Fruit fly (Drosophila melanogaster) whole organism: ENCODE results near the gene CG32248.

Experiments
- CG8478 ChIP-seq: fragments of >200 bp; optimal IDR thresholded peaks from 2 replicates; lab custom pipeline; 2018; ENCODE audit warnings: inconsistent platforms
- Dll ChIP-seq: fragments of >200 bp; optimal IDR thresholded peaks from 2 replicates; lab custom pipeline; 2017
- EcR ChIP-seq, 2 experiments: fragments of >200 bp; optimal IDR thresholded peaks; 2 replicates each; lab custom pipeline; 2017; ENCODE audit warnings: missing biosample characterization in 2 of 2, missing genetic modification characterization in 2 of 2, missing genetic modification reagents in 2 of 2
- pan ChIP-seq: fragments of >200 bp; optimal IDR thresholded peaks from 2 replicates; lab custom pipeline; 2017
- psq ChIP-seq: fragments of >200 bp; optimal IDR thresholded peaks from 2 replicates; lab custom pipeline; 2017
- usp ChIP-seq: fragments of >200 bp; optimal IDR thresholded peaks from 2 replicates; lab custom pipeline; 2017; ENCODE audit warnings: missing biosample characterization, missing genetic modification characterization, mixed read lengths

dm6 chr3L:4516378-4516777, 44.8 kb downstream of the CG32248 start:
- TF ChIP-seq CG8478 (no peak), usp (no peak), pan (lab: Kevin White, UChicago) (no peak), Dll (no peak), psq (lab: Kevin White, UChicago) (no peak), EcR (GFP tag; optimal IDR thresholded peaks at IDR 0.05; lab: Kevin White, UChicago) (no peak)
